Worm (Caenorhabditis elegans): ENCODE data around the gene F33G12.6.

DNA sequence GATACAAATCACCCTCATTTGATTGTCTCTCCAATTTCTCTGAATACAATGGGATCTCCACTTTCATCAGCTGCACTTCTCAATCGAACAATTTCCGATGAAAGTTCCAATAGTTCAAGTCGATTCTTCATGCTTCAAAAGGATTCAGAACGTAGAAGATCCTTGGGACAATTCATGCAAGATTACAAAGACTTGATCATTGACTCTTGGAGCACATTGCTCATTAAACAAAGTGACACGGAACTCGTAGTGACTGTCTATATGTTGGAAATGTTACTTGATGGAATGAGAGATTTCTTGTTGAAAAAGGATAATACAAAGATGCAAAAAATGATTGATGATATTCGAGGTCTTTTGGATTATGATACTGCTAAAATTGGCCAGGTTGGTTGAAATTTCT is 21.8 kb upstream of the F33G12.6 start:
- TF ChIP-seq nhr-237 (tag; optimal IDR thresholded peaks at IDR 0.05) (no peak), unc-39 (tag; optimal IDR thresholded peaks at IDR 0.05) (no peak), blmp-1 (tag; optimal IDR thresholded peaks at IDR 0.05) (no peak), bed-3 (GFP tag; optimal IDR thresholded peaks at IDR 0.05) (no peak), unc-62 (GFP tag; optimal IDR thresholded peaks at IDR 0.05) (no peak), elt-1 (tag; optimal IDR thresholded peaks at IDR 0.05; ENCODE audit: borderline replicate concordance, insufficient read depth) (no peak)
